Worm (Caenorhabditis elegans) whole organism, L1 larva: ENCODE results near the gene cpt-3.
"Not testable (repeated sequence)": the region's sequence is repeated elsewhere in the genome, so short reads cannot be mapped to it uniquely, and the experiment has no call there.

Source experiments
- C04F5.9 ChIP-seq: sonication (generic microtip); optimal IDR thresholded peaks from 2 replicates; lab custom pipeline; 2016; ENCODE audit warnings: missing genetic modification characterization, missing compliant biosample characterization
- C16A3.4 ChIP-seq: fragments of 150-350 bp; optimal IDR thresholded peaks from 2 replicates; lab custom pipeline; 2014; ENCODE audit warnings: missing biosample characterization, missing genetic modification characterization
- aly-2 ChIP-seq: fragments of 150-350 bp; optimal IDR thresholded peaks from 2 replicates; lab custom pipeline; 2014; ENCODE audit warnings: missing biosample characterization, missing genetic modification characterization
- ceh-82 ChIP-seq, 3 experiments: fragments of 150-350 bp in 1 of 3; sonication (generic microtip) in 2 of 3; optimal IDR thresholded peaks; 2 replicates each; lab custom pipeline; 2014 to 2017; ENCODE audit warnings: missing biosample characterization in 3 of 3, missing genetic modification characterization in 3 of 3
- ceh-90 ChIP-seq: sonication (generic microtip); optimal IDR thresholded peaks from 2 replicates; lab custom pipeline; 2016; ENCODE audit warnings: missing genetic modification characterization, missing compliant biosample characterization
- ces-1 ChIP-seq: fragments of 150-350 bp; optimal IDR thresholded peaks from 2 replicates; lab custom pipeline; 2014; ENCODE audit warnings: missing biosample characterization, missing genetic modification reagents, missing genetic modification characterization
- dpl-1 ChIP-seq, 3 experiments: fragments of 150-350 bp in 2 of 3; sonication (generic microtip) in 1 of 3; optimal IDR thresholded peaks; 2 replicates each; lab custom pipeline; 2014 to 2017; ENCODE audit warnings: missing biosample characterization in 3 of 3, missing genetic modification characterization in 3 of 3, missing genetic modification reagents in 3 of 3
- dsc-1 ChIP-seq: sonication (generic microtip); optimal IDR thresholded peaks from 2 replicates; lab custom pipeline; 2016; ENCODE audit warnings: mild to moderate bottlenecking, missing genetic modification characterization, missing compliant biosample characterization
- efl-1 ChIP-seq, 4 experiments: fragments of 150-350 bp; optimal IDR thresholded peaks in 3 of 4; peaks in 1 of 4; 1 replicate in 1 of 4; 2 replicates in 3 of 4; lab custom pipeline; 2014; ENCODE audit warnings: missing biosample characterization in 2 of 4, missing genetic modification characterization in 2 of 4, missing genetic modification reagents in 2 of 4
- elt-2 ChIP-seq: sonication (generic microtip); optimal IDR thresholded peaks from 2 replicates; lab custom pipeline; 2016; ENCODE audit warnings: missing genetic modification characterization, mild to moderate bottlenecking, inconsistent platforms, missing compliant biosample characterization, missing genetic modification reagents
- grh-1 ChIP-seq: fragments of 200-800 bp; sonication (Bioruptor generic); IDR thresholded peaks from 2 replicates; pipeline ENCODE4 v1.3.6; 2022; ENCODE audit warnings: missing genetic modification reagents, missing genetic modification characterization, missing compliant biosample characterization
- hlh-4 ChIP-seq: sonication (generic microtip); optimal IDR thresholded peaks from 2 replicates; lab custom pipeline; 2016; ENCODE audit warnings: mild to moderate bottlenecking, missing genetic modification characterization, missing compliant biosample characterization
- irx-1 ChIP-seq: sonication (generic microtip); optimal IDR thresholded peaks from 2 replicates; lab custom pipeline; 2016; ENCODE audit warnings: missing genetic modification characterization, missing compliant biosample characterization
- lin-13 ChIP-seq: fragments of 150-350 bp; optimal IDR thresholded peaks from 2 replicates; lab custom pipeline; 2014; ENCODE audit warnings: missing biosample characterization, missing genetic modification reagents, missing genetic modification characterization
- lir-3 ChIP-seq: sonication (generic microtip); optimal IDR thresholded peaks from 2 replicates; lab custom pipeline; 2016; ENCODE audit warnings: mild to moderate bottlenecking, missing genetic modification characterization, moderate library complexity, missing compliant biosample characterization; ENCODE audit not compliant: poor library complexity
- lsy-2 ChIP-seq, 2 experiments: fragments of 150-350 bp; optimal IDR thresholded peaks; 2 replicates each; lab custom pipeline; 2014; ENCODE audit warnings: missing biosample characterization in 2 of 2, missing genetic modification characterization in 2 of 2
- mdl-1 ChIP-seq, 2 experiments: fragments of 150-350 bp; optimal IDR thresholded peaks; 2 replicates each; lab custom pipeline; 2014 to 2017; ENCODE audit warnings: missing biosample characterization in 2 of 2, missing genetic modification characterization in 2 of 2, inconsistent platforms in 1 of 2
- nhr-12 ChIP-seq: sonication (generic microtip); optimal IDR thresholded peaks from 2 replicates; lab custom pipeline; 2017; ENCODE audit warnings: missing biosample characterization, missing genetic modification characterization
- nhr-19 ChIP-seq: fragments of 200-800 bp; sonication (Bioruptor generic); conservative IDR thresholded peaks from 2 replicates; pipeline ENCODE4 v1.3.6; 2022; ENCODE audit warnings: missing genetic modification characterization, missing compliant biosample characterization
- nhr-20 ChIP-seq: sonication (generic microtip); optimal IDR thresholded peaks from 2 replicates; lab custom pipeline; 2016; ENCODE audit warnings: mild to moderate bottlenecking, missing genetic modification characterization, missing compliant biosample characterization
- nhr-28 ChIP-seq: fragments of 150-350 bp; optimal IDR thresholded peaks from 2 replicates; lab custom pipeline; 2014; ENCODE audit warnings: missing biosample characterization, missing genetic modification characterization
- nhr-71 ChIP-seq: sonication (generic microtip); optimal IDR thresholded peaks from 2 replicates; lab custom pipeline; 2016; ENCODE audit warnings: mild to moderate bottlenecking, missing genetic modification characterization, moderate library complexity, missing compliant biosample characterization
- nhr-77 ChIP-seq: fragments of 150-350 bp; optimal IDR thresholded peaks from 2 replicates; lab custom pipeline; 2014; ENCODE audit warnings: missing biosample characterization, missing genetic modification characterization
- pag-3 ChIP-seq: sonication (generic microtip); optimal IDR thresholded peaks from 2 replicates; lab custom pipeline; 2017; ENCODE audit warnings: missing genetic modification characterization, mild to moderate bottlenecking, missing compliant biosample characterization, antibody characterized with exemption, borderline replicate concordance; ENCODE audit not compliant: insufficient read depth
- pax-3 ChIP-seq: fragments of 200-800 bp; sonication (Bioruptor generic); optimal IDR thresholded peaks from 2 replicates; lab custom pipeline; 2018; ENCODE audit warnings: mild to moderate bottlenecking, missing genetic modification characterization, moderate library complexity, missing compliant biosample characterization
- pqm-1 ChIP-seq: sonication (generic microtip); optimal IDR thresholded peaks from 3 replicates; lab custom pipeline; 2017; ENCODE audit warnings: missing biosample characterization, missing genetic modification characterization
- skn-1 ChIP-seq: fragments of 150-350 bp; optimal IDR thresholded peaks from 2 replicates; lab custom pipeline; 2014; ENCODE audit warnings: missing biosample characterization, missing genetic modification characterization
- sptf-1 ChIP-seq: fragments of 150-350 bp; optimal IDR thresholded peaks from 2 replicates; lab custom pipeline; 2014; ENCODE audit warnings: missing biosample characterization, missing genetic modification characterization
- swsn-7 ChIP-seq: sonication (generic microtip); optimal IDR thresholded peaks from 2 replicates; lab custom pipeline; 2016; ENCODE audit warnings: missing genetic modification characterization, missing compliant biosample characterization
- tlp-1 ChIP-seq: fragments of 150-350 bp; optimal IDR thresholded peaks from 2 replicates; lab custom pipeline; 2014; ENCODE audit warnings: missing biosample characterization, missing genetic modification characterization
- unc-30 ChIP-seq: sonication (generic microtip); optimal IDR thresholded peaks from 2 replicates; lab custom pipeline; 2017; ENCODE audit warnings: missing biosample characterization, missing genetic modification characterization
- vab-15 ChIP-seq: sonication (generic microtip); optimal IDR thresholded peaks from 2 replicates; lab custom pipeline; 2017; ENCODE audit warnings: missing genotype, mild to moderate bottlenecking, missing genetic modification characterization, missing compliant biosample characterization
- xbp-1 ChIP-seq: sonication (generic microtip); optimal IDR thresholded peaks from 2 replicates; lab custom pipeline; 2016; ENCODE audit warnings: missing genetic modification characterization, missing compliant biosample characterization
- zag-1 ChIP-seq: fragments of 150-350 bp; optimal IDR thresholded peaks from 2 replicates; lab custom pipeline; 2014; ENCODE audit warnings: missing biosample characterization, missing genetic modification characterization

Gene cpt-3

ce11 chrIII:2082519-2082918 lies at the start of gene cpt-3:
Gene cpt-3, plus strand, starts transcription at chrIII:2082819.
- not testable (repeated sequence) for TF ChIP-seq skn-1, pax-3, C16A3.4 (tag; lab: Kevin White, UChicago)

DNA sequence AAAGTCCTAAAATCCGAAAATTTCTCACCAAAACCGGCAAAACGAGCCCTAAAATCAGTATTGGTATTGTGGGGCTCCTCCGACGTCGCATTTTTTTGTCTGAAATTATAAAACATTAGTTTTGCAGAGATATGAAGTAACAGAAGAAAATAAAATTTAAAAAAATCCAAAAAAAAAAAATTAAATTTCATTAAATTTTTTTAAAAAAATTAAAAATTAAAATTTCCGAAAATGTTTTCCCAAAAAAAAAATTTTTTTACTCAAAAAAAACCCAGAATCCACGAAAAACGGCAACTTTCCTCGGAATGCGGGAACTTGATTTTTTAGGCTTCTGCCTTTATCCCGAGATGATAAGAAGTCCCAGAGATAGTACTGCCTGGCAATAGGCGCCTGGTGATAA lies 34.7 kb upstream of the cpt-3 start, which contains the start of gene dpy-1:
TSS of gene dpy-1 (minus strand) at position 101 of the 400 bp plus-strand sequence.
- no peak for TF ChIP-seq lsy-2 (tag; optimal IDR thresholded peaks at IDR 0.05; lab: Kevin White, UChicago)
- TF ChIP-seq nhr-71 (tag; lab: Kevin White, UChicago) = no peak
- TF ChIP-seq ceh-82 (tag; optimal IDR thresholded peaks at IDR 0.05; lab: Kevin White, UChicago) = no peak
- peak; percentile 31 for TF ChIP-seq elt-2 (tag; lab: Kevin White, UChicago)
- TF ChIP-seq dpl-1 (GFP tag; optimal IDR thresholded peaks at IDR 0.05; lab: Kevin White, UChicago) = no peak
- no peak for TF ChIP-seq xbp-1 (tag; lab: Kevin White, UChicago)
- TF ChIP-seq sptf-1 (tag; lab: Kevin White, UChicago) = no peak
- no peak for TF ChIP-seq pag-3 (tag; lab: Kevin White, UChicago)
- TF ChIP-seq vab-15 (tag; lab: Kevin White, UChicago) = no peak
- TF ChIP-seq, all 84 proteins: peak for 1

- TF ChIP-seq nhr-20 = no peak
- TF ChIP-seq pqm-1 = peak; percentile 18
- TF ChIP-seq hlh-4 (tag; lab: Kevin White, UChicago) = no peak
- TF ChIP-seq C16A3.4 (tag; lab: Kevin White, UChicago) = no peak
- peak; percentile 64 for TF ChIP-seq elt-2 (tag; lab: Kevin White, UChicago)
- TF ChIP-seq swsn-7 = no peak
- TF ChIP-seq irx-1 (tag; lab: Kevin White, UChicago) = no peak
- TF ChIP-seq lir-3 = no peak
- TF ChIP-seq lin-13 = no peak
- TF ChIP-seq mdl-1 (tag; optimal IDR thresholded peaks at IDR 0.05; lab: Kevin White, UChicago) = no peak
- peak; percentile 47 for TF ChIP-seq tlp-1
- no peak for TF ChIP-seq nhr-77 (tag; lab: Kevin White, UChicago)
- no peak for TF ChIP-seq aly-2 (tag; lab: Kevin White, UChicago)
- TF ChIP-seq ces-1 (GFP tag; lab: Kevin White, UChicago) = no peak
- TF ChIP-seq zag-1 (tag; lab: Kevin White, UChicago) = no peak
- no peak for TF ChIP-seq nhr-19 (GFP tag; lab: Robert Waterston, UW)
- TF ChIP-seq, all 84 proteins: peak for 3
These were observed 32.8 kb upstream of the cpt-3 start for ce11 chrIII:2049825-2050224.

ce11 chrIII:2050494-2050893 lies 32.1 kb upstream of the cpt-3 start:
- TF ChIP-seq nhr-12 (no peak), efl-1 (optimal IDR thresholded peaks at IDR 0.05; lab: Kevin White, UChicago) (no peak), efl-1 (GFP tag; optimal IDR thresholded peaks at IDR 0.05 in 1 of 2; lab: Kevin White, UChicago) (no peak), sptf-1 (tag; lab: Kevin White, UChicago) (no peak), nhr-28 (no peak), dsc-1 (tag; lab: Kevin White, UChicago) (no peak), mdl-1 (tag; optimal IDR thresholded peaks at IDR 0.05; lab: Kevin White, UChicago) (no peak), pag-3 (tag; lab: Kevin White, UChicago) (no peak), grh-1 (no peak), tlp-1 (peak; percentile 27), elt-2 (tag; lab: Kevin White, UChicago) (peak; percentile 80), unc-30 (tag; lab: Kevin White, UChicago) (no peak), C04F5.9 (tag; lab: Kevin White, UChicago) (no peak)

DNA sequence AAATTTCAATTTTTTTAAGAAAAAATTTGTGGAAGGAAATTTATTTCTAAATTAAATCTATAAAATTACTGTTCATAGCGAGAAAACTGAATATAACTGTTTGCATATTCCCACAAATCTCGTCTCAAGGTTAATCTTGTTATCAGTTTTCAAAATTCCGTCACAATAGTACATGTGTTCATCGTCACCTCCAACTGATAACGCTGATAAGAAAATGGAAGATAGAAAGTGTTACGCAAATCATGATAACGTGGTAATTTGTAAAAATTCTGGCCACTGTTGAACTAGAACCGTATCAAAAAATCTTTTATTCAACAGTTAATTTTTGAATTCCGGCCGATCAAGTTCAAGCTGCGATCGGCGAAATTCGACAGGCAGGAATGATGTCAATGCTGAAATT lies 29.2 kb upstream of the cpt-3 start:
- TF ChIP-seq nhr-71 (tag; lab: Kevin White, UChicago) (no peak), pqm-1 (peak; percentile 65), elt-2 (tag; lab: Kevin White, UChicago) (peak; percentile 87), ceh-90 (tag; lab: Kevin White, UChicago) (no peak), efl-1 (optimal IDR thresholded peaks at IDR 0.05; lab: Kevin White, UChicago) (no peak), efl-1 (GFP tag; optimal IDR thresholded peaks at IDR 0.05 in 1 of 2; lab: Kevin White, UChicago) (peak in 1 of 2 experiments; percentile 27)
